Worm (Caenorhabditis elegans): ENCODE measurements around the gene nadk-2.

nadk-2 gene

ce11 chrII:12050607-12051006, 1.2 kb downstream of the nadk-2 start:
- peak; percentile 49 for TF ChIP-seq nhr-43 (tag; optimal IDR thresholded peaks at IDR 0.05; ENCODE audit: poor library complexity, severe bottlenecking)
- TF ChIP-seq ceh-82 (tag; optimal IDR thresholded peaks at IDR 0.05), result no peak
- TF ChIP-seq nhr-25 (tag; optimal IDR thresholded peaks at IDR 0.05), result peak; percentile 16
- peak; percentile 59 for TF ChIP-seq nhr-23 (tag; optimal IDR thresholded peaks at IDR 0.05)
- no peak for TF ChIP-seq ztf-11 (tag; optimal IDR thresholded peaks at IDR 0.05)
- no peak for TF ChIP-seq ceh-9 (tag; optimal IDR thresholded peaks at IDR 0.05)
- TF ChIP-seq ama-1 (optimal IDR thresholded peaks at IDR 0.05), result no peak
- TF ChIP-seq snpc-4 (tag; optimal IDR thresholded peaks at IDR 0.05), result no peak
- TF ChIP-seq mml-1 (tag; optimal IDR thresholded peaks at IDR 0.05), result no peak
- TF ChIP-seq lin-39 (tag; optimal IDR thresholded peaks at IDR 0.05), result no peak
- TF ChIP-seq pqm-1 (tag; optimal IDR thresholded peaks at IDR 0.05), result no peak
- no peak for TF ChIP-seq ztf-4 (tag; optimal IDR thresholded peaks at IDR 0.05)

- TF ChIP-seq nhr-23 (tag; optimal IDR thresholded peaks at IDR 0.05), result peak; percentile 48
- peak; percentile 6 for TF ChIP-seq ama-1 (optimal IDR thresholded peaks at IDR 0.05)
- TF ChIP-seq nhr-25 (tag; optimal IDR thresholded peaks at IDR 0.05), result peak; percentile 53
- TF ChIP-seq fkh-2 (tag; optimal IDR thresholded peaks at IDR 0.05), result no peak
- TF ChIP-seq nhr-43 (tag; optimal IDR thresholded peaks at IDR 0.05; ENCODE audit: poor library complexity, severe bottlenecking), result peak; percentile 83
Observed at ce11 chrII:12051601-12052000, 2.2 kb downstream of the nadk-2 start.

- TF ChIP-seq ama-1 (optimal IDR thresholded peaks at IDR 0.05), result no peak
- no peak for TF ChIP-seq fos-1 (tag; optimal IDR thresholded peaks at IDR 0.05)
- TF ChIP-seq nfya-1 (tag; optimal IDR thresholded peaks at IDR 0.05; ENCODE audit: insufficient read depth), result peak; percentile 33
- TF ChIP-seq elt-2 (tag; optimal IDR thresholded peaks at IDR 0.05), result peak; percentile 80
- no peak for TF ChIP-seq ztf-11 (tag; optimal IDR thresholded peaks at IDR 0.05)
- TF ChIP-seq pha-4 (tag; optimal IDR thresholded peaks at IDR 0.05), result peak; percentile 35
- no peak for TF ChIP-seq nhr-76 (tag; optimal IDR thresholded peaks at IDR 0.05)
- TF ChIP-seq ceh-16 (tag; optimal IDR thresholded peaks at IDR 0.05), result no peak
- peak; percentile 83 for TF ChIP-seq pqm-1 (tag; optimal IDR thresholded peaks at IDR 0.05)
- no peak for TF ChIP-seq sea-2 (GFP tag; optimal IDR thresholded peaks at IDR 0.05)
Observed at ce11 chrII:12052136-12052535, 2.8 kb downstream of the nadk-2 start.

- TF ChIP-seq nhr-67 (tag; optimal IDR thresholded peaks at IDR 0.05), result no peak
- peak; percentile 15 for TF ChIP-seq ama-1 (optimal IDR thresholded peaks at IDR 0.05)
- peak; percentile 46 for TF ChIP-seq jun-1 (tag; optimal IDR thresholded peaks at IDR 0.05)
- no peak for TF ChIP-seq pqm-1 (tag; optimal IDR thresholded peaks at IDR 0.05)
- TF ChIP-seq nhr-43 (tag; optimal IDR thresholded peaks at IDR 0.05; ENCODE audit: poor library complexity, severe bottlenecking), result peak; percentile 82
Observed at ce11 chrII:12052924-12053323, 3.5 kb downstream of the nadk-2 start.

ce11 chrII:12053486-12053885, 4.1 kb downstream of the nadk-2 start:
- TF ChIP-seq nhr-11 (tag; optimal IDR thresholded peaks at IDR 0.05), result no peak
- peak; percentile 70 for TF ChIP-seq nhr-23 (tag; optimal IDR thresholded peaks at IDR 0.05)
- peak; percentile 33 for TF ChIP-seq nhr-43 (tag; optimal IDR thresholded peaks at IDR 0.05; ENCODE audit: poor library complexity, severe bottlenecking)
- peak in 2 of 3 experiments; percentile 40 to 85 for TF ChIP-seq elt-3 (tag; optimal IDR thresholded peaks at IDR 0.05)
- no peak for TF ChIP-seq elt-1 (tag; optimal IDR thresholded peaks at IDR 0.05)

- TF ChIP-seq ztf-11 (tag; optimal IDR thresholded peaks at IDR 0.05) (no peak), ama-1 (optimal IDR thresholded peaks at IDR 0.05) (peak; percentile 70)
Observed at ce11 chrII:12054150-12054549, 4.8 kb downstream of the nadk-2 start.

- no peak for TF ChIP-seq elt-1 (tag; optimal IDR thresholded peaks at IDR 0.05)
- TF ChIP-seq hmg-11 (tag; optimal IDR thresholded peaks at IDR 0.05), result no peak
- no peak for TF ChIP-seq jun-1 (tag; optimal IDR thresholded peaks at IDR 0.05)
- TF ChIP-seq lsy-12 (tag; optimal IDR thresholded peaks at IDR 0.05), result no peak
- no peak for TF ChIP-seq ceh-28 (tag; optimal IDR thresholded peaks at IDR 0.05)
- no peak for TF ChIP-seq mdl-1 (tag; optimal IDR thresholded peaks at IDR 0.05)
- TF ChIP-seq zag-1 (tag; optimal IDR thresholded peaks at IDR 0.05), result no peak
- no peak for TF ChIP-seq elt-2 (tag; optimal IDR thresholded peaks at IDR 0.05)
- TF ChIP-seq nfya-1 (tag; optimal IDR thresholded peaks at IDR 0.05; ENCODE audit: insufficient read depth), result peak; percentile 6
- TF ChIP-seq nhr-28 (tag; optimal IDR thresholded peaks at IDR 0.05), result no peak
- TF ChIP-seq nhr-43 (tag; optimal IDR thresholded peaks at IDR 0.05; ENCODE audit: poor library complexity, severe bottlenecking), result peak; percentile 32
- TF ChIP-seq ama-1 (optimal IDR thresholded peaks at IDR 0.05), result peak; percentile 78
Observed at ce11 chrII:12054558-12054957, 5.2 kb downstream of the nadk-2 start.
